Worm (Caenorhabditis elegans) whole organism, late embryonic: ENCODE measurements around the gene nhr-78.

ENCODE experiments used
- C08G9.2 ChIP-seq: sonication (generic microtip); optimal IDR thresholded peaks from 2 replicates; lab custom pipeline; 2016; ENCODE audit warnings: mild to moderate bottlenecking, missing genetic modification characterization, moderate library complexity, missing compliant biosample characterization
- K09A11.1 ChIP-seq: sonication (generic microtip); optimal IDR thresholded peaks from 2 replicates; lab custom pipeline; 2017; ENCODE audit warnings: antibody characterized with exemption, mild to moderate bottlenecking, missing genetic modification characterization, missing compliant biosample characterization; ENCODE audit not compliant: insufficient read depth
- ceh-14 ChIP-seq: sonication (generic microtip); optimal IDR thresholded peaks from 2 replicates; lab custom pipeline; 2016; ENCODE audit warnings: missing genotype, missing genetic modification characterization, missing compliant biosample characterization
- ceh-19 ChIP-seq: fragments of 200-800 bp; sonication (Bioruptor generic); optimal IDR thresholded peaks from 2 replicates; lab custom pipeline; 2018; ENCODE audit warnings: mild to moderate bottlenecking, missing genetic modification characterization, missing compliant biosample characterization
- ceh-24 ChIP-seq: sonication (generic microtip); optimal IDR thresholded peaks from 2 replicates; lab custom pipeline; 2016; ENCODE audit warnings: mild to moderate bottlenecking, missing genetic modification characterization, missing compliant biosample characterization
- ceh-30 ChIP-seq: fragments of 150-350 bp; optimal IDR thresholded peaks from 2 replicates; lab custom pipeline; 2014; ENCODE audit warnings: missing biosample characterization, missing genetic modification characterization
- ceh-31 ChIP-seq: sonication (generic microtip); optimal IDR thresholded peaks from 2 replicates; lab custom pipeline; 2016; ENCODE audit warnings: missing genetic modification characterization, missing compliant biosample characterization
- ceh-34 ChIP-seq: sonication (generic microtip); optimal IDR thresholded peaks from 2 replicates; lab custom pipeline; 2016; ENCODE audit warnings: mild to moderate bottlenecking, missing genetic modification characterization, missing compliant biosample characterization
- ceh-45 ChIP-seq: fragments of 200-800 bp; sonication (Bioruptor generic); IDR thresholded peaks from 2 replicates; pipeline ENCODE4 v1.3.6; 2022; ENCODE audit warnings: missing genetic modification reagents, missing genetic modification characterization, missing compliant biosample characterization
- ceh-6 ChIP-seq: fragments of 200-800 bp; sonication (Bioruptor generic); optimal IDR thresholded peaks from 2 replicates; lab custom pipeline; 2018; ENCODE audit warnings: mild to moderate bottlenecking, missing genetic modification characterization, missing compliant biosample characterization
- ceh-9 ChIP-seq: sonication (generic microtip); optimal IDR thresholded peaks from 2 replicates; lab custom pipeline; 2016; ENCODE audit warnings: mild to moderate bottlenecking, missing genetic modification characterization, inconsistent platforms, missing compliant biosample characterization
- che-1 ChIP-seq: sonication (generic microtip); optimal IDR thresholded peaks from 2 replicates; lab custom pipeline; 2016; ENCODE audit warnings: mild to moderate bottlenecking, missing genetic modification characterization, missing compliant biosample characterization
- elt-2 ChIP-seq: sonication (generic microtip); optimal IDR thresholded peaks from 2 replicates; lab custom pipeline; 2016; ENCODE audit warnings: missing genetic modification reagents, missing genetic modification characterization, missing compliant biosample characterization
- fax-1 ChIP-seq: sonication (generic microtip); optimal IDR thresholded peaks from 2 replicates; lab custom pipeline; 2016; ENCODE audit warnings: missing genotype, missing genetic modification characterization, missing compliant biosample characterization
- fkh-10 ChIP-seq: fragments of 150-350 bp; optimal IDR thresholded peaks from 2 replicates; lab custom pipeline; 2014; ENCODE audit warnings: missing biosample characterization, missing genetic modification reagents, missing genetic modification characterization
- gmeb-2 ChIP-seq: sonication (generic microtip); optimal IDR thresholded peaks from 2 replicates; lab custom pipeline; 2016; ENCODE audit warnings: missing genetic modification characterization, inconsistent platforms, missing compliant biosample characterization
- hlh-13 ChIP-seq: fragments of 200-800 bp; sonication (Bioruptor generic); optimal IDR thresholded peaks from 2 replicates; lab custom pipeline; 2018; ENCODE audit warnings: mild to moderate bottlenecking, missing genetic modification characterization, missing compliant biosample characterization
- hlh-15 ChIP-seq: sonication (generic microtip); optimal IDR thresholded peaks from 2 replicates; lab custom pipeline; 2016; ENCODE audit warnings: missing genetic modification characterization, missing compliant biosample characterization
- hlh-30 ChIP-seq: sonication (generic microtip); optimal IDR thresholded peaks from 2 replicates; lab custom pipeline; 2017; ENCODE audit warnings: antibody characterized with exemption, missing genetic modification characterization, missing compliant biosample characterization; ENCODE audit not compliant: insufficient read depth
- hlh-6 ChIP-seq: sonication (generic microtip); optimal IDR thresholded peaks from 2 replicates; lab custom pipeline; 2016; ENCODE audit warnings: missing genotype, missing genetic modification characterization, missing compliant biosample characterization
- hlh-8 ChIP-seq: sonication (generic microtip); optimal IDR thresholded peaks from 2 replicates; lab custom pipeline; 2016; ENCODE audit warnings: missing genotype, missing genetic modification characterization, missing compliant biosample characterization
- lim-6 ChIP-seq: sonication (generic microtip); optimal IDR thresholded peaks from 2 replicates; lab custom pipeline; 2016; ENCODE audit warnings: missing genetic modification characterization, missing compliant biosample characterization
- madf-2 ChIP-seq: sonication (generic microtip); optimal IDR thresholded peaks from 2 replicates; lab custom pipeline; 2017; ENCODE audit warnings: missing genetic modification characterization, missing compliant biosample characterization
- mec-3 ChIP-seq: sonication (generic microtip); optimal IDR thresholded peaks from 2 replicates; lab custom pipeline; 2016; ENCODE audit warnings: borderline replicate concordance, missing genetic modification characterization, missing compliant biosample characterization
- npax-4 ChIP-seq: sonication (generic microtip); optimal IDR thresholded peaks from 2 replicates; lab custom pipeline; 2016; ENCODE audit warnings: missing genetic modification characterization, missing compliant biosample characterization
- pat-9 ChIP-seq: fragments of 200-800 bp; sonication (Bioruptor generic); optimal IDR thresholded peaks from 2 replicates; lab custom pipeline; 2018; ENCODE audit warnings: mild to moderate bottlenecking, missing genetic modification characterization, moderate library complexity, missing compliant biosample characterization
- pha-4 ChIP-seq: fragments of 150-350 bp; optimal IDR thresholded peaks from 2 replicates; lab custom pipeline; 2018; ENCODE audit warnings: missing biosample characterization, missing genetic modification reagents, missing genetic modification characterization
- pqm-1 ChIP-seq: sonication (generic microtip); optimal IDR thresholded peaks from 2 replicates; lab custom pipeline; 2016; ENCODE audit warnings: missing genetic modification characterization, missing compliant biosample characterization
- pros-1 ChIP-seq: fragments of 150-350 bp; optimal IDR thresholded peaks from 2 replicates; lab custom pipeline; 2014; ENCODE audit warnings: missing biosample characterization, missing genetic modification reagents, missing genetic modification characterization
- ref-2 ChIP-seq: sonication (generic microtip); optimal IDR thresholded peaks from 2 replicates; lab custom pipeline; 2016; ENCODE audit warnings: missing genetic modification characterization, missing compliant biosample characterization
- rnt-1 ChIP-seq: sonication (generic microtip); optimal IDR thresholded peaks from 2 replicates; lab custom pipeline; 2016; ENCODE audit warnings: missing genetic modification characterization, missing compliant biosample characterization
- sdc-2 ChIP-seq: sonication (generic microtip); optimal IDR thresholded peaks from 2 replicates; lab custom pipeline; 2016; ENCODE audit warnings: missing genotype, missing genetic modification characterization, missing compliant biosample characterization
- syd-9 ChIP-seq: sonication (generic microtip); optimal IDR thresholded peaks from 2 replicates; lab custom pipeline; 2016; ENCODE audit warnings: mild to moderate bottlenecking, missing genetic modification characterization, moderate library complexity, missing compliant biosample characterization
- tbx-2 ChIP-seq: sonication (generic microtip); optimal IDR thresholded peaks from 2 replicates; lab custom pipeline; 2016; ENCODE audit warnings: missing genetic modification characterization, missing compliant biosample characterization
- ttx-3 ChIP-seq: sonication (generic microtip); optimal IDR thresholded peaks from 2 replicates; lab custom pipeline; 2016; ENCODE audit warnings: missing genetic modification reagents, missing genetic modification characterization, missing compliant biosample characterization
- unc-42 ChIP-seq: sonication (generic microtip); optimal IDR thresholded peaks from 2 replicates; lab custom pipeline; 2016; ENCODE audit warnings: missing genotype, missing genetic modification characterization, missing compliant biosample characterization
- zip-5 ChIP-seq: sonication (generic microtip); optimal IDR thresholded peaks from 2 replicates; lab custom pipeline; 2016; ENCODE audit warnings: missing genetic modification characterization, missing compliant biosample characterization
- ztf-16 ChIP-seq: sonication (generic microtip); optimal IDR thresholded peaks from 2 replicates; lab custom pipeline; 2017; ENCODE audit warnings: missing genetic modification characterization, missing compliant biosample characterization

nhr-78 gene

ce11 chrIV:4277694-4278093 is at the start of gene nhr-78:
nhr-78 (minus strand) TSS chrIV:4277875.
- TF ChIP-seq pat-9 (tag; lab: Kevin White, UChicago) = no peak
- TF ChIP-seq ceh-31 (tag; lab: Kevin White, UChicago) = no peak
- TF ChIP-seq C08G9.2 (tag; lab: Kevin White, UChicago) = no peak
- TF ChIP-seq hlh-13 (GFP tag; lab: Kevin White, UChicago) = no peak
- no peak for TF ChIP-seq ceh-19
- no peak for TF ChIP-seq ref-2 (tag; lab: Kevin White, UChicago)
- no peak for TF ChIP-seq ceh-6
- no peak for TF ChIP-seq ceh-34 (tag; lab: Kevin White, UChicago)
- no peak for TF ChIP-seq ceh-30 (tag; lab: Kevin White, UChicago)
- no peak for TF ChIP-seq elt-2
- TF ChIP-seq gmeb-2 (tag; lab: Kevin White, UChicago) = no peak
- no peak for TF ChIP-seq ttx-3 (tag; lab: Kevin White, UChicago)
- no peak for TF ChIP-seq pqm-1 (tag; lab: Kevin White, UChicago)
- TF ChIP-seq sdc-2 = no peak
- TF ChIP-seq pros-1 = no peak
- TF ChIP-seq mec-3 (tag; lab: Kevin White, UChicago) = no peak
- no peak for TF ChIP-seq zip-5 (tag; lab: Kevin White, UChicago)
- no peak for TF ChIP-seq ceh-9
- TF ChIP-seq ztf-16 (tag; lab: Kevin White, UChicago) = no peak

ce11 chrIV:4326445-4326844 is 48.8 kb upstream of the nhr-78 start, which contains the start of gene trpl-2:
trpl-2 (plus strand) TSS chrIV:4326654.
- TF ChIP-seq syd-9 (tag; lab: Kevin White, UChicago) = no peak
- TF ChIP-seq hlh-15 = no peak
- no peak for TF ChIP-seq hlh-6 (tag; lab: Kevin White, UChicago)
- no peak for TF ChIP-seq sdc-2
- TF ChIP-seq fkh-10 (GFP tag; lab: Kevin White, UChicago) = no peak
- TF ChIP-seq pat-9 (tag; lab: Kevin White, UChicago) = no peak
- TF ChIP-seq ceh-45 (GFP tag; lab: Robert Waterston, UW) = no peak
- no peak for TF ChIP-seq ref-2 (tag; lab: Kevin White, UChicago)
- no peak for TF ChIP-seq ceh-24 (tag; lab: Kevin White, UChicago)
- no peak for TF ChIP-seq fax-1 (tag; lab: Kevin White, UChicago)
- no peak for TF ChIP-seq hlh-13 (GFP tag; lab: Kevin White, UChicago)
- TF ChIP-seq ceh-6 = no peak
- no peak for TF ChIP-seq ceh-34 (tag; lab: Kevin White, UChicago)
- no peak for TF ChIP-seq lim-6 (tag; lab: Kevin White, UChicago)
- TF ChIP-seq ceh-14 (tag; lab: Kevin White, UChicago) = no peak
- no peak for TF ChIP-seq elt-2
- TF ChIP-seq unc-42 = no peak
- TF ChIP-seq madf-2 (tag; lab: Kevin White, UChicago) = no peak
- TF ChIP-seq K09A11.1 (tag; lab: Kevin White, UChicago) = no peak
- no peak for TF ChIP-seq ttx-3 (tag; lab: Kevin White, UChicago)

- TF ChIP-seq pat-9 (tag; lab: Kevin White, UChicago) (no peak), npax-4 (no peak), hlh-8 (tag; lab: Kevin White, UChicago) (no peak), pha-4 (tag; lab: Kevin White, UChicago) (no peak), ceh-24 (tag; lab: Kevin White, UChicago) (no peak), gmeb-2 (tag; lab: Kevin White, UChicago) (no peak), C08G9.2 (tag; lab: Kevin White, UChicago) (no peak), rnt-1 (tag; lab: Kevin White, UChicago) (no peak), ceh-19 (no peak), fax-1 (tag; lab: Kevin White, UChicago) (no peak), che-1 (tag; lab: Kevin White, UChicago) (no peak), hlh-30 (tag; lab: Kevin White, UChicago) (no peak), tbx-2 (tag; lab: Kevin White, UChicago) (no peak), lim-6 (tag; lab: Kevin White, UChicago) (no peak), ref-2 (tag; lab: Kevin White, UChicago) (no peak)
- TF ChIP-seq, all 69 proteins: peak for 0
Observed at ce11 chrIV:4319473-4319872, 41.8 kb upstream of the nhr-78 start.
